Fruit fly (Drosophila melanogaster) whole organism, prepupa: Measurements from ENCODE around the gene CG31898.
A peak's percentile ranks its signal among the peaks of the same experiment; 100 is the strongest.

Source experiments
- Blimp-1 ChIP-seq: fragments of 200-800 bp; sonication (Bioruptor generic); optimal IDR thresholded peaks from 3 replicates; lab custom pipeline; 2017; ENCODE audit warnings: missing biosample characterization, missing genetic modification characterization, mild to moderate bottlenecking, moderate library complexity, missing genetic modification reagents
- CG10631 ChIP-seq: fragments of 200-800 bp; sonication (Bioruptor generic); optimal IDR thresholded peaks from 2 replicates; lab custom pipeline; 2016; ENCODE audit warnings: missing biosample characterization, missing genetic modification characterization
- CG10669 ChIP-seq: fragments of 200-800 bp; sonication (Bioruptor generic); optimal IDR thresholded peaks from 3 replicates; lab custom pipeline; 2018; ENCODE audit warnings: missing biosample characterization, mild to moderate bottlenecking, missing genetic modification characterization, moderate library complexity
- CG11294 ChIP-seq: fragments of 200-800 bp; sonication (Bioruptor generic); IDR thresholded peaks from 2 replicates; pipeline ENCODE4 v1.3.6; 2022; ENCODE audit warnings: missing biosample characterization, missing genetic modification characterization
- CG11762 ChIP-seq: fragments of 200-800 bp; sonication (Bioruptor generic); optimal IDR thresholded peaks from 3 replicates; lab custom pipeline; 2016; ENCODE audit warnings: missing biosample characterization, missing genetic modification characterization; ENCODE audit not compliant: insufficient read depth
- CG11902 ChIP-seq: fragments of 200-800 bp; sonication (Bioruptor generic); optimal IDR thresholded peaks from 3 replicates; lab custom pipeline; 2016; ENCODE audit warnings: missing biosample characterization, missing genetic modification characterization
- CG15336 ChIP-seq: fragments of 200-800 bp; sonication (Bioruptor generic); IDR thresholded peaks from 2 replicates; pipeline ENCODE4 v1.3.6; 2022; ENCODE audit warnings: missing biosample characterization, missing genetic modification characterization
- CG1621 ChIP-seq: fragments of 200-800 bp; sonication (Bioruptor generic); optimal IDR thresholded peaks from 3 replicates; lab custom pipeline; 2018; ENCODE audit warnings: missing biosample characterization, mild to moderate bottlenecking, missing genetic modification characterization
- CG16779 ChIP-seq: fragments of 200-800 bp; sonication (Bioruptor generic); optimal IDR thresholded peaks from 3 replicates; lab custom pipeline; 2017; ENCODE audit warnings: missing biosample characterization, mild to moderate bottlenecking, missing genetic modification characterization
- CG3032 ChIP-seq: fragments of 200-800 bp; optimal IDR thresholded peaks from 2 replicates; lab custom pipeline; 2019; ENCODE audit warnings: missing biosample characterization, mild to moderate bottlenecking, missing genetic modification characterization, moderate library complexity
- CG32006 ChIP-seq: fragments of 200-800 bp; sonication (Bioruptor generic); optimal IDR thresholded peaks from 3 replicates; lab custom pipeline; 2017; ENCODE audit warnings: missing biosample characterization, mild to moderate bottlenecking, missing genetic modification characterization
- CG34406 ChIP-seq: fragments of 200-800 bp; sonication (Bioruptor generic); optimal IDR thresholded peaks from 3 replicates; lab custom pipeline; 2016; ENCODE audit warnings: missing biosample characterization, missing genetic modification characterization
- CG3919 ChIP-seq: fragments of 200-800 bp; sonication (Bioruptor generic); optimal IDR thresholded peaks from 3 replicates; lab custom pipeline; 2016; ENCODE audit warnings: missing biosample characterization, missing genetic modification characterization
- CG4318 ChIP-seq: fragments of 200-800 bp; sonication (Bioruptor generic); optimal IDR thresholded peaks from 3 replicates; lab custom pipeline; 2017; ENCODE audit warnings: missing biosample characterization, mild to moderate bottlenecking, missing genetic modification characterization
- CG6163 ChIP-seq: fragments of 200-800 bp; sonication (Bioruptor generic); IDR thresholded peaks from 3 replicates; pipeline ENCODE4 v1.3.6; 2022; ENCODE audit warnings: missing biosample characterization, missing genetic modification characterization
- CG6276 ChIP-seq: fragments of 200-800 bp; sonication (Bioruptor generic); optimal IDR thresholded peaks from 2 replicates; lab custom pipeline; 2017; ENCODE audit warnings: missing biosample characterization, mild to moderate bottlenecking, missing genetic modification characterization
- CG6792 ChIP-seq: fragments of 200-800 bp; sonication (Bioruptor generic); optimal IDR thresholded peaks from 3 replicates; lab custom pipeline; 2016; ENCODE audit warnings: missing biosample characterization, missing genetic modification characterization
- CG6808 ChIP-seq: fragments of 200-800 bp; sonication (Bioruptor generic); optimal IDR thresholded peaks from 3 replicates; lab custom pipeline; 2017; ENCODE audit warnings: missing biosample characterization, missing genetic modification characterization, mild to moderate bottlenecking, moderate library complexity, missing genetic modification reagents
- CG6854 ChIP-seq: fragments of 200-800 bp; sonication (Bioruptor generic); optimal IDR thresholded peaks from 2 replicates; lab custom pipeline; 2017; ENCODE audit warnings: missing biosample characterization, mild to moderate bottlenecking, missing genetic modification characterization
- CG8119 ChIP-seq: fragments of 200-800 bp; sonication (Bioruptor generic); IDR thresholded peaks from 3 replicates; pipeline ENCODE4 v1.3.6; 2022; ENCODE audit warnings: missing biosample characterization, missing genetic modification characterization
- CG8319 ChIP-seq: fragments of 200-800 bp; sonication (Bioruptor generic); optimal IDR thresholded peaks from 3 replicates; lab custom pipeline; 2016; ENCODE audit warnings: missing biosample characterization, missing genetic modification characterization
- CG9139 ChIP-seq: fragments of 200-800 bp; sonication (Bioruptor generic); optimal IDR thresholded peaks from 3 replicates; lab custom pipeline; 2017; ENCODE audit warnings: missing biosample characterization, mild to moderate bottlenecking, missing genetic modification characterization
- Eip93F ChIP-seq: fragments of 200-800 bp; sonication (Bioruptor generic); optimal IDR thresholded peaks from 2 replicates; lab custom pipeline; 2016; ENCODE audit warnings: missing biosample characterization, mild to moderate bottlenecking, missing genetic modification characterization
- Ets96B ChIP-seq: fragments of 200-800 bp; optimal IDR thresholded peaks from 2 replicates; lab custom pipeline; 2019; ENCODE audit warnings: missing biosample characterization, mild to moderate bottlenecking, missing genetic modification characterization, moderate library complexity
- Gug ChIP-seq: fragments of 200-800 bp; sonication (Bioruptor generic); IDR thresholded peaks from 2 replicates; pipeline ENCODE4 v1.3.6; 2022; ENCODE audit warnings: missing biosample characterization, missing genetic modification characterization
- Hr38 ChIP-seq: sonication (Bioruptor generic); optimal IDR thresholded peaks from 2 replicates; lab custom pipeline; 2016; ENCODE audit warnings: missing biosample characterization, missing genetic modification characterization
- Hr39 ChIP-seq: fragments of 200-800 bp; sonication (Bioruptor generic); optimal IDR thresholded peaks from 2 replicates; lab custom pipeline; 2016; ENCODE audit warnings: missing biosample characterization, missing genetic modification characterization
- Hr4 ChIP-seq: fragments of 200-800 bp; sonication (Bioruptor generic); optimal IDR thresholded peaks from 3 replicates; lab custom pipeline; 2016; ENCODE audit warnings: missing biosample characterization, missing genetic modification characterization
- Met ChIP-seq: fragments of 200-800 bp; sonication (Bioruptor generic); optimal IDR thresholded peaks from 3 replicates; lab custom pipeline; 2016; ENCODE audit warnings: missing biosample characterization, missing genetic modification characterization
- Smox ChIP-seq: fragments of 200-800 bp; sonication (Bioruptor generic); optimal IDR thresholded peaks from 3 replicates; lab custom pipeline; 2016; ENCODE audit warnings: missing biosample characterization, missing genetic modification characterization
- Sox102F ChIP-seq: fragments of 200-800 bp; sonication (Bioruptor generic); optimal IDR thresholded peaks from 2 replicates; lab custom pipeline; 2016; ENCODE audit warnings: missing biosample characterization, mild to moderate bottlenecking, missing genetic modification characterization
- Sox14 ChIP-seq: fragments of 200-800 bp; sonication (Bioruptor generic); optimal IDR thresholded peaks from 3 replicates; lab custom pipeline; 2016; ENCODE audit warnings: missing biosample characterization, missing genetic modification characterization
- achi ChIP-seq: fragments of 200-800 bp; sonication (Bioruptor generic); optimal IDR thresholded peaks from 3 replicates; lab custom pipeline; 2016; ENCODE audit warnings: missing biosample characterization, missing genetic modification characterization
- acj6 ChIP-seq: fragments of 200-800 bp; sonication (Bioruptor generic); optimal IDR thresholded peaks from 3 replicates; lab custom pipeline; 2016; ENCODE audit warnings: missing biosample characterization, missing genetic modification characterization
- dsx ChIP-seq: fragments of 200-800 bp; optimal IDR thresholded peaks from 3 replicates; lab custom pipeline; 2019; ENCODE audit warnings: missing biosample characterization, mild to moderate bottlenecking, missing genetic modification characterization, moderate library complexity; ENCODE audit not compliant: poor library complexity, severe bottlenecking
- eg ChIP-seq: fragments of 200-800 bp; sonication (Bioruptor generic); IDR thresholded peaks from 3 replicates; pipeline ENCODE4 v1.3.6; 2022; ENCODE audit warnings: missing biosample characterization, missing genetic modification characterization
- esn ChIP-seq: fragments of 200-800 bp; sonication (Bioruptor generic); optimal IDR thresholded peaks from 2 replicates; lab custom pipeline; 2016; ENCODE audit warnings: missing biosample characterization, mild to moderate bottlenecking, missing genetic modification characterization, moderate library complexity
- fd59A ChIP-seq: fragments of 200-800 bp; sonication (Bioruptor generic); optimal IDR thresholded peaks from 2 replicates; lab custom pipeline; 2017; ENCODE audit warnings: missing biosample characterization, mild to moderate bottlenecking, missing genetic modification characterization, missing genetic modification reagents
- fd85E ChIP-seq: fragments of 200-800 bp; sonication (Bioruptor generic); optimal IDR thresholded peaks from 3 replicates; lab custom pipeline; 2016; ENCODE audit warnings: missing biosample characterization, missing genetic modification characterization
- fkh ChIP-seq: fragments of 200-800 bp; sonication (Bioruptor generic); optimal IDR thresholded peaks from 3 replicates; lab custom pipeline; 2017; ENCODE audit warnings: missing biosample characterization, mild to moderate bottlenecking, missing genetic modification characterization, moderate library complexity
- lz ChIP-seq: fragments of 200-800 bp; sonication (Bioruptor generic); optimal IDR thresholded peaks from 3 replicates; lab custom pipeline; 2016; ENCODE audit warnings: missing biosample characterization, missing genetic modification characterization
- pdm3 ChIP-seq: fragments of 200-800 bp; sonication (Bioruptor generic); optimal IDR thresholded peaks from 3 replicates; lab custom pipeline; 2016; ENCODE audit warnings: missing biosample characterization, missing genetic modification characterization
- spab ChIP-seq: fragments of 200-800 bp; sonication (Bioruptor generic); optimal IDR thresholded peaks from 2 replicates; lab custom pipeline; 2017; ENCODE audit warnings: missing biosample characterization, mild to moderate bottlenecking, missing genetic modification characterization, missing genetic modification reagents
- ss ChIP-seq, 2 experiments: fragments of 200-800 bp; sonication (Bioruptor generic); optimal IDR thresholded peaks; 2 replicates in 1 of 2; 3 replicates in 1 of 2; lab custom pipeline; 2017 to 2018; ENCODE audit warnings: mild to moderate bottlenecking in 2 of 2, missing biosample characterization in 2 of 2, missing genetic modification characterization in 2 of 2, moderate library complexity in 1 of 2
- svp ChIP-seq: fragments of 200-800 bp; sonication (Bioruptor generic); peaks from one replicate; lab custom pipeline; 2016; ENCODE audit warnings: missing biosample characterization, missing genetic modification characterization
- topi ChIP-seq: fragments of 200-800 bp; sonication (Bioruptor generic); optimal IDR thresholded peaks from 3 replicates; lab custom pipeline; 2016; ENCODE audit warnings: missing biosample characterization, missing genetic modification characterization

The CG31898 gene

dm6 chr2L:8381508-8382036 is 18.6 kb upstream of the CG31898 start, which contains the start of gene AlaRS (continued):
- peak; percentile 42 for TF ChIP-seq pdm3 (GFP tag; lab: Kevin White, UChicago)
- no peak for TF ChIP-seq CG11294 (GFP tag; lab: Robert Waterston, UW)
- TF ChIP-seq dsx (GFP tag; lab: Kevin White, UChicago) = peak; percentile 46
- TF ChIP-seq svp = peak; percentile 69
- no peak for TF ChIP-seq spab
- TF ChIP-seq fd59A (GFP tag; lab: Kevin White, UChicago) = no peak
- peak; percentile 37 for TF ChIP-seq acj6 (GFP tag; lab: Kevin White, UChicago)
- TF ChIP-seq CG6854 (GFP tag; lab: Kevin White, UChicago) = peak; percentile 5
- TF ChIP-seq CG15336 = peak; percentile 39
- TF ChIP-seq CG10669 (GFP tag; lab: Kevin White, UChicago) = no peak
- no peak for TF ChIP-seq CG16779 (tag; lab: Kevin White, UChicago)
- TF ChIP-seq CG11762 = no peak
- peak; percentile 9 for TF ChIP-seq Eip93F
- peak; percentile 64 for TF ChIP-seq Smox (GFP tag; lab: Kevin White, UChicago)
- TF ChIP-seq CG1621 (tag; lab: Kevin White, UChicago) = no peak
- peak; percentile 8 for TF ChIP-seq CG3032 (tag; lab: Kevin White, UChicago)
- peak; percentile 39 for TF ChIP-seq achi (GFP tag; lab: Kevin White, UChicago)
- no peak for TF ChIP-seq CG8319 (GFP tag; lab: Kevin White, UChicago)
- TF ChIP-seq CG9139 (GFP tag; lab: Kevin White, UChicago) = peak; percentile 6
- TF ChIP-seq CG11902 (GFP tag; lab: Kevin White, UChicago) = no peak

- no peak for TF ChIP-seq fkh (GFP tag; lab: Kevin White, UChicago)
- peak; percentile 57 for TF ChIP-seq Met (GFP tag; lab: Kevin White, UChicago)
- peak; percentile 47 for TF ChIP-seq CG3032 (tag; lab: Kevin White, UChicago)
- TF ChIP-seq Gug (GFP tag; lab: Robert Waterston, UW) = no peak
- TF ChIP-seq acj6 (GFP tag; lab: Kevin White, UChicago) = peak; percentile 60
- TF ChIP-seq Eip93F = no peak
- TF ChIP-seq Sox14 (GFP tag; lab: Kevin White, UChicago) = peak; percentile 62
- TF ChIP-seq CG6163 (GFP tag; lab: Robert Waterston, UW) = peak; percentile 69; the same call in 2 of the 3 replicates
- TF ChIP-seq Sox102F (GFP tag; lab: Kevin White, UChicago) = peak; percentile 65
- TF ChIP-seq lz (GFP tag; lab: Kevin White, UChicago) = peak; percentile 75
- TF ChIP-seq eg (GFP tag; lab: Robert Waterston, UW) = peak; percentile 64
- peak; percentile 49 for TF ChIP-seq Smox (GFP tag; lab: Kevin White, UChicago)
- TF ChIP-seq pdm3 (GFP tag; lab: Kevin White, UChicago) = peak; percentile 57
- TF ChIP-seq CG11762 = peak; percentile 21
- peak in 1 of 2 experiments; percentile 26 for TF ChIP-seq ss (GFP tag; optimal IDR thresholded peaks at IDR 0.05; lab: Kevin White, UChicago)
- peak; percentile 41 for TF ChIP-seq CG32006
- peak; percentile 47 for TF ChIP-seq svp
- TF ChIP-seq CG10669 (GFP tag; lab: Kevin White, UChicago) = peak; percentile 35
- TF ChIP-seq Blimp-1 = no peak
- no peak for TF ChIP-seq Hr38 (GFP tag; lab: Kevin White, UChicago)
- TF ChIP-seq CG11902 (GFP tag; lab: Kevin White, UChicago) = peak; percentile 39
- TF ChIP-seq CG8119 (GFP tag; lab: Robert Waterston, UW) = no peak
- TF ChIP-seq esn (GFP tag; lab: Kevin White, UChicago) = peak; percentile 77
- no peak for TF ChIP-seq CG6276 (GFP tag; lab: Kevin White, UChicago)
- peak; percentile 70 for TF ChIP-seq CG1621 (tag; lab: Kevin White, UChicago)
- peak; percentile 12 for TF ChIP-seq Ets96B (tag; lab: Kevin White, UChicago)
- TF ChIP-seq CG4318 (GFP tag; lab: Kevin White, UChicago) = no peak
- TF ChIP-seq Hr4 (GFP tag; lab: Kevin White, UChicago) = peak; percentile 35
- TF ChIP-seq CG6808 (GFP tag; lab: Kevin White, UChicago) = peak; percentile 46
- peak; percentile 58 for TF ChIP-seq CG6792
- TF ChIP-seq CG8319 (GFP tag; lab: Kevin White, UChicago) = no peak
- peak; percentile 21 for TF ChIP-seq fd85E
- TF ChIP-seq CG34406 (GFP tag; lab: Kevin White, UChicago) = peak; percentile 14
- TF ChIP-seq CG10631 = peak; percentile 62
- peak; percentile 66 for TF ChIP-seq Hr39
- peak; percentile 76 for TF ChIP-seq topi (GFP tag; lab: Kevin White, UChicago)
- peak; percentile 80 for TF ChIP-seq achi (GFP tag; lab: Kevin White, UChicago)
- TF ChIP-seq CG3919 (GFP tag; lab: Kevin White, UChicago) = peak; percentile 79
- peak; percentile 36 for TF ChIP-seq CG6854 (GFP tag; lab: Kevin White, UChicago)
- peak; percentile 38; the same call in 1 of the 2 replicates for TF ChIP-seq CG11294 (GFP tag; lab: Robert Waterston, UW)
- no peak for TF ChIP-seq fd59A (GFP tag; lab: Kevin White, UChicago)
- TF ChIP-seq CG15336 = no peak
Observed at dm6 chr2L:8382646-8383045, 17.6 kb upstream of the CG31898 start, which contains the start of the genes CG13392 and Rcd4. Gene CG13392 (minus strand): TSS chr2L:8382807. Gene Rcd4 (plus strand): TSS chr2L:8382861.
